Worm (Caenorhabditis elegans): ENCODE measurements around the gene ZK632.14.
A peak's percentile ranks its signal among the peaks of the same experiment; 100 is the strongest.

ZK632.14 gene

ce11 chrIII:9824330-9824934 is 11.2 kb downstream of the ZK632.14 start, which contains the start of gene lin-52 (continued):
- TF ChIP-seq madf-9 (GFP tag; conservative IDR thresholded peaks at IDR 0.05) (no peak), nhr-237 (tag; optimal IDR thresholded peaks at IDR 0.05) (no peak), lin-38 (GFP tag; IDR thresholded peaks at IDR 0.05) (peak; percentile 22; the same call in 1 of the 2 replicates), mxl-2 (GFP tag; conservative IDR thresholded peaks at IDR 0.05) (0 out of 2 replicates have a peak, but pooled peaks have one; percentile 6), dpl-1 (GFP tag; optimal IDR thresholded peaks at IDR 0.05) (no peak), skn-1 (tag; optimal IDR thresholded peaks at IDR 0.05) (no peak), mes-2 (tag; optimal IDR thresholded peaks at IDR 0.05; ENCODE audit: poor library complexity, severe bottlenecking) (peak; percentile 21), ama-1 (optimal IDR thresholded peaks at IDR 0.05) (peak; percentile 70), spr-3 (GFP tag; optimal IDR thresholded peaks at IDR 0.05) (no peak), pqm-1 (tag; optimal IDR thresholded peaks at IDR 0.05) (no peak), ZK546.5 (tag; optimal IDR thresholded peaks at IDR 0.05) (no peak), nhr-102 (tag; optimal IDR thresholded peaks at IDR 0.05) (peak; percentile 50), mep-1 (tag; optimal IDR thresholded peaks at IDR 0.05) (peak; percentile 13)

DNA sequence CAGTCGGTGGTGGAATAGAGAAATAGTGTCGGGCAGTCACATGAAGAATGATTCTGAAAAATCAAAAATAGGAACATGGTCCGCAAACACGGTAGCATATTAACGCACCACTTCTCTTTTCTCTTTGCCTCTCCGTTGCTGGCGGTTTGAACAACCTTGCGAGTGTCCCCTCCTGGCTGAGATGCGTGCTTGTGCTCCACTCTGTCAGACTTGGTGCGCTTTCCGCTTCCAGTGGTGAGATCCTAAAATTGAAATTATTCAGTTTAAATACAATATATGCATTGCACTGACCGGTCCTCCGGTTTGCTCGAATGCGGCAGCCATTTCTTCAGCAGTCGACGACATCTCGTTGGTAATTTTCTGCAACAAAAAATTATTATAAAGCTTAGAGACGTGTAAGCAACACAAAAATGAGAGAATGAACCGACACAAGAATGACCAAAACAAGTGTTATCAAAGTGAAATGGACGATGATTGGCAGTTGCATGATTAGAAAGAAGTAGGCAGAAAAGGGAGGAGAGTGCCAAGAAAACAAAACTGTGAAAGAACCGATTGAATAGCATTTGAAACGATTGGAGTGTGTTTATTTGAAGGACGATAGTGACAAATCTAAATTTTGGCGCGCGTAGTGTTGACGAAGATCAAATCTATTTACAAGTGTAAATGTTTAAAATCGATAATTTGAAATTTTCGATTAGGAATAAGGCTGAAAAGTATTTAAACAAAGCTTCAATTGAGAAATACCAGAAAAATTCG is 12.0 kb downstream of the ZK632.14 start, which contains the start of gene ZK632.9:
TSS of gene ZK632.9 (minus strand) at position 360 of the 756 bp plus-strand sequence.
- TF ChIP-seq nhr-76 (tag; optimal IDR thresholded peaks at IDR 0.05): no peak
- no peak for TF ChIP-seq nhr-10 (tag; optimal IDR thresholded peaks at IDR 0.05)
- TF ChIP-seq daf-19 (GFP tag; conservative IDR thresholded peaks at IDR 0.05): no peak
- TF ChIP-seq ceh-28 (tag; optimal IDR thresholded peaks at IDR 0.05): peak; percentile 26
- TF ChIP-seq mep-1 (tag; optimal IDR thresholded peaks at IDR 0.05): no peak
- TF ChIP-seq pha-4 (GFP tag; IDR thresholded peaks at IDR 0.05): 0 out of 2 replicates have a peak, but pooled peaks have one; percentile 32
- no peak for TF ChIP-seq pha-4 (tag; optimal IDR thresholded peaks at IDR 0.05)
- TF ChIP-seq unc-62 (GFP tag; optimal IDR thresholded peaks at IDR 0.05 in 1 of 2): peak in 1 of 2 experiments; percentile 56
- TF ChIP-seq unc-62 (tag; optimal IDR thresholded peaks at IDR 0.05): no peak
- TF ChIP-seq mes-2 (tag; optimal IDR thresholded peaks at IDR 0.05; ENCODE audit: poor library complexity, severe bottlenecking): peak; percentile 33
- TF ChIP-seq tra-1 (GFP tag; IDR thresholded peaks at IDR 0.05): no peak
- TF ChIP-seq snpc-1.2 (GFP tag; IDR thresholded peaks at IDR 0.05): 0 out of 2 replicates have a peak, but pooled peaks have one; percentile 34
- TF ChIP-seq set-16 (GFP tag; IDR thresholded peaks at IDR 0.05): 0 out of 2 replicates have a peak, but pooled peaks have one; percentile 16
- TF ChIP-seq T26A8.4 (GFP tag; IDR thresholded peaks at IDR 0.05): peak; percentile 41; the same call in 1 of the 2 replicates
- TF ChIP-seq dmd-6 (GFP tag; IDR thresholded peaks at IDR 0.05): peak; percentile 48
- TF ChIP-seq dve-1 (tag; optimal IDR thresholded peaks at IDR 0.05; ENCODE audit: insufficient read depth): peak; percentile 54
- no peak for TF ChIP-seq nhr-42 (GFP tag; IDR thresholded peaks at IDR 0.05)
- 0 out of 2 replicates have a peak, but pooled peaks have one; percentile 25 for TF ChIP-seq Y105C5A.15 (GFP tag; IDR thresholded peaks at IDR 0.05)
- TF ChIP-seq hlh-11 (tag; optimal IDR thresholded peaks at IDR 0.05): peak; percentile 41
- no peak for TF ChIP-seq php-3 (GFP tag; IDR thresholded peaks at IDR 0.05)
- no peak for TF ChIP-seq skn-1 (tag; optimal IDR thresholded peaks at IDR 0.05)
- TF ChIP-seq duxl-1 (tag; optimal IDR thresholded peaks at IDR 0.05; ENCODE audit: poor library complexity): no peak
- peak; percentile 10 for TF ChIP-seq dpl-1 (GFP tag; optimal IDR thresholded peaks at IDR 0.05)
- TF ChIP-seq dmd-9 (GFP tag; IDR thresholded peaks at IDR 0.05): no peak
- no peak for TF ChIP-seq hif-1 (tag; optimal IDR thresholded peaks at IDR 0.05)
- TF ChIP-seq Y75B8A.6 (GFP tag; IDR thresholded peaks at IDR 0.05): peak; percentile 70; the same call in 1 of the 2 replicates
- no peak for TF ChIP-seq nhr-102 (tag; optimal IDR thresholded peaks at IDR 0.05)
- peak; percentile 54 for TF ChIP-seq egl-43 (GFP tag; IDR thresholded peaks at IDR 0.05)
- TF ChIP-seq nhr-28 (tag; optimal IDR thresholded peaks at IDR 0.05): peak; percentile 63
- no peak for TF ChIP-seq F10B5.3 (tag; optimal IDR thresholded peaks at IDR 0.05)
- TF ChIP-seq mdt-29 (GFP tag; IDR thresholded peaks at IDR 0.05): no peak
- no peak for TF ChIP-seq ctbp-1 (GFP tag; IDR thresholded peaks at IDR 0.05)
- no peak for TF ChIP-seq ZK546.5 (tag; optimal IDR thresholded peaks at IDR 0.05)
- no peak for TF ChIP-seq daf-16 (GFP tag; optimal IDR thresholded peaks at IDR 0.05)
- peak; percentile 94 for TF ChIP-seq daf-16 (tag; optimal IDR thresholded peaks at IDR 0.05)

Data from whole organism, L4 larva.